Worm (Caenorhabditis elegans): Measurements from ENCODE around the gene vit-3.

The vit-3 gene

ce11 chrX:3599860-3600259 is 27.5 kb upstream of the vit-3 start:
- TF ChIP-seq eyg-1 (tag; optimal IDR thresholded peaks at IDR 0.05) (no peak), unc-55 (GFP tag; optimal IDR thresholded peaks at IDR 0.05) (peak; percentile 42), pax-1 (tag; optimal IDR thresholded peaks at IDR 0.05) (no peak)

ce11 chrX:3596967-3597366 is 24.6 kb upstream of the vit-3 start:
- TF ChIP-seq Y22D7AL.16 (tag; optimal IDR thresholded peaks at IDR 0.05) (no peak), nhr-11 (tag; optimal IDR thresholded peaks at IDR 0.05) (no peak), ceh-2 (tag; optimal IDR thresholded peaks at IDR 0.05) (no peak), ceh-31 (tag; optimal IDR thresholded peaks at IDR 0.05) (no peak), ceh-24 (tag; optimal IDR thresholded peaks at IDR 0.05) (no peak), ceh-18 (tag; optimal IDR thresholded peaks at IDR 0.05) (no peak), ceh-6 (GFP tag; optimal IDR thresholded peaks at IDR 0.05) (no peak)

- no peak for TF ChIP-seq sox-2 (GFP tag; IDR thresholded peaks at IDR 0.05)
- TF ChIP-seq K02D7.2 (tag; optimal IDR thresholded peaks at IDR 0.05), result no peak
- TF ChIP-seq ets-4 (tag; optimal IDR thresholded peaks at IDR 0.05), result no peak
- TF ChIP-seq ceh-6 (GFP tag; optimal IDR thresholded peaks at IDR 0.05), result no peak
- TF ChIP-seq elt-2 (tag; optimal IDR thresholded peaks at IDR 0.05), result no peak
- TF ChIP-seq madf-2 (tag; optimal IDR thresholded peaks at IDR 0.05), result no peak
- TF ChIP-seq ceh-19 (GFP tag; optimal IDR thresholded peaks at IDR 0.05), result no peak
- TF ChIP-seq nhr-232 (tag; optimal IDR thresholded peaks at IDR 0.05), result no peak
- no peak for TF ChIP-seq nhr-11 (tag; optimal IDR thresholded peaks at IDR 0.05)
Observed at ce11 chrX:3596303-3596772, 24.0 kb upstream of the vit-3 start, which contains the start of gene T27A10.6. Gene T27A10.6 (minus strand): TSS chrX:3596353.

- TF ChIP-seq ceh-24 (tag; optimal IDR thresholded peaks at IDR 0.05) (no peak), tbx-2 (tag; optimal IDR thresholded peaks at IDR 0.05) (no peak), ets-4 (tag; optimal IDR thresholded peaks at IDR 0.05) (no peak), ceh-18 (tag; optimal IDR thresholded peaks at IDR 0.05) (no peak), npax-4 (tag; optimal IDR thresholded peaks at IDR 0.05) (no peak), ahr-1 (tag; optimal IDR thresholded peaks at IDR 0.05) (no peak), dmd-4 (tag; optimal IDR thresholded peaks at IDR 0.05; ENCODE audit: borderline replicate concordance) (no peak), pros-1 (tag; optimal IDR thresholded peaks at IDR 0.05) (no peak), rnt-1 (tag; optimal IDR thresholded peaks at IDR 0.05) (no peak), pax-1 (tag; optimal IDR thresholded peaks at IDR 0.05) (no peak), ceh-31 (tag; optimal IDR thresholded peaks at IDR 0.05) (no peak)
Observed at ce11 chrX:3590510-3590909, 18.2 kb upstream of the vit-3 start.

- TF ChIP-seq unc-42 (tag; optimal IDR thresholded peaks at IDR 0.05), result peak; percentile 8
- no peak for TF ChIP-seq elt-2 (tag; optimal IDR thresholded peaks at IDR 0.05)
Observed at ce11 chrX:3585625-3586024, 13.3 kb upstream of the vit-3 start, which contains the start of gene T27A10.2. Gene T27A10.2 (plus strand): TSS chrX:3585957.

- no peak for TF ChIP-seq unc-3 (GFP tag; conservative IDR thresholded peaks at IDR 0.05)
- no peak for TF ChIP-seq unc-3 (tag; optimal IDR thresholded peaks at IDR 0.05)
- peak; percentile 63 for TF ChIP-seq unc-42 (tag; optimal IDR thresholded peaks at IDR 0.05)
Observed at ce11 chrX:3584481-3584880, 12.1 kb upstream of the vit-3 start.

- no peak for TF ChIP-seq K02D7.2 (tag; optimal IDR thresholded peaks at IDR 0.05)
- no peak for TF ChIP-seq hlh-30 (tag; optimal IDR thresholded peaks at IDR 0.05; ENCODE audit: insufficient read depth)
- no peak for TF ChIP-seq dve-1 (tag; optimal IDR thresholded peaks at IDR 0.05)
- TF ChIP-seq gmeb-2 (tag; optimal IDR thresholded peaks at IDR 0.05), result no peak
- TF ChIP-seq ceh-24 (tag; optimal IDR thresholded peaks at IDR 0.05), result no peak
- TF ChIP-seq pax-1 (tag; optimal IDR thresholded peaks at IDR 0.05), result no peak
- TF ChIP-seq elt-4 (tag; optimal IDR thresholded peaks at IDR 0.05), result no peak
- TF ChIP-seq pqm-1 (tag; optimal IDR thresholded peaks at IDR 0.05), result no peak
- no peak for TF ChIP-seq T23F11.4 (GFP tag; optimal IDR thresholded peaks at IDR 0.05)
- no peak for TF ChIP-seq unc-55 (GFP tag; optimal IDR thresholded peaks at IDR 0.05)
- TF ChIP-seq pha-2 (tag; optimal IDR thresholded peaks at IDR 0.05), result no peak
- no peak for TF ChIP-seq ets-4 (tag; optimal IDR thresholded peaks at IDR 0.05)
- TF ChIP-seq Y22D7AL.16 (tag; optimal IDR thresholded peaks at IDR 0.05), result no peak
- TF ChIP-seq mec-3 (tag; optimal IDR thresholded peaks at IDR 0.05; ENCODE audit: borderline replicate concordance), result no peak
Observed at ce11 chrX:3583436-3583835, 11.1 kb upstream of the vit-3 start.

Measured in whole organism, late embryonic.